Worm (Caenorhabditis elegans) whole organism, mixed stage, embryonic: ENCODE measurements around the gene K01D12.10.

Experiments used
- M03D4.4 ChIP-seq: sonication (generic microtip); optimal IDR thresholded peaks from 2 replicates; lab custom pipeline; 2017; ENCODE audit warnings: mild to moderate bottlenecking, missing genetic modification characterization, missing compliant biosample characterization
- bed-3 ChIP-seq: fragments of 200-800 bp; sonication (Bioruptor generic); optimal IDR thresholded peaks from 3 replicates; lab custom pipeline; 2018; ENCODE audit warnings: mild to moderate bottlenecking, missing genetic modification characterization, moderate library complexity, missing compliant biosample characterization
- blmp-1 ChIP-seq: fragments of 150-350 bp; optimal IDR thresholded peaks from 2 replicates; lab custom pipeline; 2014; ENCODE audit warnings: missing biosample characterization, missing genetic modification characterization
- ceh-39 ChIP-seq: fragments of 150-350 bp; optimal IDR thresholded peaks from 2 replicates; lab custom pipeline; 2014; ENCODE audit warnings: missing biosample characterization, missing genetic modification characterization
- ceh-43 ChIP-seq: fragments of 200-800 bp; sonication (Bioruptor generic); optimal IDR thresholded peaks from 2 replicates; lab custom pipeline; 2018; ENCODE audit warnings: mild to moderate bottlenecking, missing genetic modification characterization, moderate library complexity, missing compliant biosample characterization
- ceh-83 ChIP-seq: fragments of 200-800 bp; sonication (Bioruptor generic); optimal IDR thresholded peaks from 2 replicates; lab custom pipeline; 2018; ENCODE audit warnings: mild to moderate bottlenecking, missing genetic modification characterization, missing compliant biosample characterization
- ces-1 ChIP-seq: fragments of 150-350 bp; optimal IDR thresholded peaks from 2 replicates; lab custom pipeline; 2014; ENCODE audit warnings: missing biosample characterization, missing genetic modification reagents, missing genetic modification characterization
- elt-1 ChIP-seq: sonication (generic microtip); optimal IDR thresholded peaks from 2 replicates; lab custom pipeline; 2017; ENCODE audit warnings: missing genetic modification characterization, mild to moderate bottlenecking, missing compliant biosample characterization, antibody characterized with exemption, moderate library complexity, borderline replicate concordance; ENCODE audit not compliant: insufficient read depth
- elt-3 ChIP-seq: fragments of 150-350 bp; optimal IDR thresholded peaks from 2 replicates; lab custom pipeline; 2014; ENCODE audit warnings: missing biosample characterization, missing genetic modification characterization
- flh-1 ChIP-seq: fragments of 200-800 bp; sonication (Bioruptor generic); optimal IDR thresholded peaks from 2 replicates; lab custom pipeline; 2018; ENCODE audit warnings: mild to moderate bottlenecking, missing genetic modification characterization, moderate library complexity, missing compliant biosample characterization
- ham-2 ChIP-seq: fragments of 200-800 bp; sonication (Bioruptor generic); optimal IDR thresholded peaks from 2 replicates; lab custom pipeline; 2018; ENCODE audit warnings: mild to moderate bottlenecking, missing genetic modification characterization, missing compliant biosample characterization
- hlh-1 ChIP-seq: fragments of 150-350 bp; optimal IDR thresholded peaks from 2 replicates; lab custom pipeline; 2014; ENCODE audit warnings: missing biosample characterization, missing genetic modification reagents, missing genetic modification characterization
- lin-13 ChIP-seq: fragments of 150-350 bp; optimal IDR thresholded peaks from 2 replicates; lab custom pipeline; 2014; ENCODE audit warnings: missing biosample characterization, missing genetic modification characterization
- lsy-2 ChIP-seq: fragments of 150-350 bp; optimal IDR thresholded peaks from 2 replicates; lab custom pipeline; 2014; ENCODE audit warnings: missing biosample characterization, missing genetic modification characterization
- mab-5 ChIP-seq: fragments of 150-350 bp; optimal IDR thresholded peaks from 2 replicates; lab custom pipeline; 2014; ENCODE audit warnings: missing biosample characterization, missing genetic modification characterization
- mep-1 ChIP-seq: fragments of 150-350 bp; optimal IDR thresholded peaks from 2 replicates; lab custom pipeline; 2017; ENCODE audit warnings: missing biosample characterization, missing genetic modification reagents, missing genetic modification characterization, inconsistent platforms
- nhr-2 ChIP-seq: fragments of 150-350 bp; optimal IDR thresholded peaks from 2 replicates; lab custom pipeline; 2014; ENCODE audit warnings: missing biosample characterization, missing genetic modification characterization
- nhr-237 ChIP-seq: fragments of 150-350 bp; optimal IDR thresholded peaks from 2 replicates; lab custom pipeline; 2014; ENCODE audit warnings: missing biosample characterization, missing genetic modification characterization
- nhr-28 ChIP-seq: fragments of 150-350 bp; optimal IDR thresholded peaks from 2 replicates; lab custom pipeline; 2014; ENCODE audit warnings: missing biosample characterization, missing genetic modification characterization
- nhr-76 ChIP-seq: sonication (generic microtip); optimal IDR thresholded peaks from 2 replicates; lab custom pipeline; 2017; ENCODE audit warnings: missing biosample characterization, missing genetic modification characterization
- pha-4 ChIP-seq: fragments of 150-350 bp; optimal IDR thresholded peaks from 2 replicates; lab custom pipeline; 2018; ENCODE audit warnings: missing biosample characterization, missing genetic modification reagents, missing genetic modification characterization
- snpc-4 ChIP-seq: fragments of 150-350 bp; optimal IDR thresholded peaks from 2 replicates; lab custom pipeline; 2014; ENCODE audit warnings: missing biosample characterization, missing genetic modification characterization
- sptf-1 ChIP-seq: sonication (generic microtip); optimal IDR thresholded peaks from 2 replicates; lab custom pipeline; 2017; ENCODE audit warnings: mild to moderate bottlenecking, missing genetic modification characterization, moderate library complexity, missing compliant biosample characterization
- tbx-8 ChIP-seq: fragments of 200-800 bp; sonication (Bioruptor generic); optimal IDR thresholded peaks from 2 replicates; lab custom pipeline; 2018; ENCODE audit warnings: mild to moderate bottlenecking, missing genetic modification characterization, moderate library complexity, missing compliant biosample characterization
- unc-120 ChIP-seq: sonication (generic microtip); optimal IDR thresholded peaks from 2 replicates; lab custom pipeline; 2017; ENCODE audit warnings: missing genetic modification characterization, missing compliant biosample characterization; ENCODE audit not compliant: poor library complexity, severe bottlenecking
- unc-62 ChIP-seq: fragments of 150-350 bp; optimal IDR thresholded peaks from 2 replicates; lab custom pipeline; 2014; ENCODE audit warnings: missing biosample characterization, missing genetic modification reagents, missing genetic modification characterization
- zip-8 ChIP-seq: fragments of 150-350 bp; optimal IDR thresholded peaks from 2 replicates; lab custom pipeline; 2014; ENCODE audit warnings: missing biosample characterization, missing genetic modification characterization
- ztf-11 ChIP-seq: fragments of 150-350 bp; optimal IDR thresholded peaks from 2 replicates; lab custom pipeline; 2014; ENCODE audit warnings: missing biosample characterization, missing genetic modification characterization

K01D12.10 gene

DNA sequence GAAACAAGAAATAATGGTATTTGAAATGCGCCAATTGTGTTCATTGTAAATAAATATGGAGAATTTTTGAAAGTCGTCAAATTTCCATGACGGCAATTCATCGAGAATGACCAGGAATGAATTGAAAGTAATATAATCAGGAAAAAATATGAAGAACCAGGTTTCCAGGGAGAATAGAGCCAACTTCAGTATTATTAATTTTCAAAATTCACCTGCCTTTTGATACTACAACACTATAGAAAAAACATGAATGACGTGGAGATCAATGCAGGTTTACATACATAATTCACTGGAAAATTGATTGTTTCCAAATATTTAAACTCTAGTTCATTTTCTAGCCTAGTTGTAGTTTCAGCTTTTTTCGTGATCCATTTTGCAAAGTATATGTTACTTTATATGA lies 27.7 kb downstream of the K01D12.10 start, which contains the start of gene srh-25:
TSS of gene srh-25 (minus strand) at position 101 of the 400 bp plus-strand sequence.
- TF ChIP-seq nhr-76 (tag; lab: Kevin White, UChicago) (no peak), ham-2 (GFP tag; lab: Kevin White, UChicago) (no peak), sptf-1 (tag; lab: Kevin White, UChicago) (no peak), lin-13 (no peak), ceh-43 (no peak), nhr-237 (tag; lab: Kevin White, UChicago) (no peak), ces-1 (no peak), lsy-2 (no peak), blmp-1 (tag; lab: Kevin White, UChicago) (no peak)
- TF ChIP-seq, all 35 proteins: peak for 0

DNA sequence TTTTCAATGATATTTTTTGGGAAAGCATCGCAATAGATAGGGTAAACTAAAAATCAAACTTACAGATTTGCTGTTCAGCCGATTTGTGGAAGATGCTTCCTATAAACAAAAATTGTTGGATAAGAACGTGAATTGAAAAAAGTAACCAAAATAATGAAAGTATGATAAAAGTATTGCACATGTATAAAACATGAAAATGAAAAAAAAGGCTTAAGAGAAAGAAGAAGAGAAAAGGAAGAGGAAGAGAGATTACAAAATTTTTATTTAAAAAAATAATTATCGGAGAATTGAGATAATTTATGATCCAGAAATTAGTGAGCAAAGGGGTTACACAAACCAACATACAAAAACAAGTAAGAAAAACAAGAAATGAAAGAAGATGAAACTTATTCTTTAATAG lies 35.4 kb downstream of the K01D12.10 start, which contains the start of gene pals-37:
TSS of gene pals-37 (minus strand) at position 101 of the 400 bp plus-strand sequence.
- no peak for TF ChIP-seq mab-5 (tag; lab: Kevin White, UChicago)
- TF ChIP-seq sptf-1 (tag; lab: Kevin White, UChicago) = no peak
- TF ChIP-seq mep-1 (tag; lab: Kevin White, UChicago) = no peak
- no peak for TF ChIP-seq flh-1 (GFP tag; lab: Kevin White, UChicago)
- TF ChIP-seq nhr-2 (tag; lab: Kevin White, UChicago) = no peak
- TF ChIP-seq hlh-1 = no peak
- TF ChIP-seq bed-3 (GFP tag; lab: Kevin White, UChicago) = no peak
- no peak for TF ChIP-seq ztf-11 (tag; lab: Kevin White, UChicago)
- no peak for TF ChIP-seq zip-8 (tag; lab: Kevin White, UChicago)
- no peak for TF ChIP-seq nhr-237 (tag; lab: Kevin White, UChicago)
- no peak for TF ChIP-seq ces-1
- no peak for TF ChIP-seq pha-4
- TF ChIP-seq nhr-28 (tag; lab: Kevin White, UChicago) = no peak
- no peak for TF ChIP-seq lsy-2
- TF ChIP-seq ceh-39 (tag; lab: Kevin White, UChicago) = no peak
- TF ChIP-seq nhr-76 (tag; lab: Kevin White, UChicago) = no peak
- TF ChIP-seq snpc-4 (tag; lab: Kevin White, UChicago) = no peak

ce11 chrV:12443754-12444153 lies 37.7 kb downstream of the K01D12.10 start, which contains the start of gene pals-39:
TSS of gene pals-39 (minus strand) at chrV:12443854.
- no peak for TF ChIP-seq elt-3 (tag; lab: Kevin White, UChicago)
- no peak for TF ChIP-seq ceh-83 (GFP tag; lab: Kevin White, UChicago)
- TF ChIP-seq nhr-76 (tag; lab: Kevin White, UChicago) = no peak
- TF ChIP-seq ceh-43 = no peak
- TF ChIP-seq sptf-1 (tag; lab: Kevin White, UChicago) = no peak
- no peak for TF ChIP-seq ces-1
- TF ChIP-seq ztf-11 (tag; lab: Kevin White, UChicago) = no peak
- TF ChIP-seq nhr-237 (tag; lab: Kevin White, UChicago) = no peak
- no peak for TF ChIP-seq M03D4.4 (tag; lab: Kevin White, UChicago)
- TF ChIP-seq lsy-2 = no peak
- no peak for TF ChIP-seq ham-2 (GFP tag; lab: Kevin White, UChicago)
- no peak for TF ChIP-seq mep-1 (tag; lab: Kevin White, UChicago)
- TF ChIP-seq pha-4 = no peak
- no peak for TF ChIP-seq tbx-8

- TF ChIP-seq unc-120 (tag; lab: Kevin White, UChicago) (no peak), pha-4 (no peak), ceh-83 (GFP tag; lab: Kevin White, UChicago) (no peak)
These were observed 40.9 kb downstream of the K01D12.10 start, which contains the start of the genes pals-38 and C54D10.9 for ce11 chrV:12446895-12447294. TSS of gene pals-38 (minus strand) at chrV:12446995. TSS of gene C54D10.9 (plus strand) at chrV:12447153.

- TF ChIP-seq lsy-2 (no peak), mep-1 (tag; lab: Kevin White, UChicago) (no peak), elt-1 (tag; lab: Kevin White, UChicago) (no peak), blmp-1 (tag; lab: Kevin White, UChicago) (no peak), bed-3 (GFP tag; lab: Kevin White, UChicago) (no peak), lin-13 (no peak), ham-2 (GFP tag; lab: Kevin White, UChicago) (no peak), unc-120 (tag; lab: Kevin White, UChicago) (no peak), tbx-8 (no peak), hlh-1 (no peak), snpc-4 (tag; lab: Kevin White, UChicago) (no peak), sptf-1 (tag; lab: Kevin White, UChicago) (no peak), nhr-237 (tag; lab: Kevin White, UChicago) (no peak), unc-62 (GFP tag; lab: Kevin White, UChicago) (no peak), nhr-76 (tag; lab: Kevin White, UChicago) (no peak), M03D4.4 (tag; lab: Kevin White, UChicago) (no peak), pha-4 (no peak), nhr-28 (tag; lab: Kevin White, UChicago) (no peak), ceh-39 (tag; lab: Kevin White, UChicago) (no peak), mab-5 (tag; lab: Kevin White, UChicago) (no peak)
These were observed 43.9 kb downstream of the K01D12.10 start, which contains the start of gene C54D10.10 for ce11 chrV:12449902-12450301. TSS of gene C54D10.10 (minus strand) at chrV:12450002.
